Fruit fly (Drosophila melanogaster): Measurements from ENCODE around the gene Set8.

- TF ChIP-seq CG8301 (tag; optimal IDR thresholded peaks at IDR 0.05) (peak; percentile 56), CG9948 (tag; optimal IDR thresholded peaks at IDR 0.05) (no peak), CG14655 (GFP tag; optimal IDR thresholded peaks at IDR 0.05) (peak; percentile 59), rn (GFP tag; IDR thresholded peaks at IDR 0.05) (no peak), Pif1B (GFP tag; optimal IDR thresholded peaks at IDR 0.05) (peak; percentile 49), CG15710 (tag; optimal IDR thresholded peaks at IDR 0.05) (no peak), CG10348 (GFP tag; IDR thresholded peaks at IDR 0.05) (no peak), gl (tag; optimal IDR thresholded peaks at IDR 0.05) (no peak), CG8159 (tag; optimal IDR thresholded peaks at IDR 0.05) (peak; percentile 9), CG13204 (GFP tag; optimal IDR thresholded peaks at IDR 0.05) (peak; percentile 4)
Measured at dm6 chr3R:14288669-14289383, 27.0 kb upstream of the Set8 start, which contains the start of gene red.
